Fruit fly (Drosophila melanogaster) whole organism, prepupa: Measurements from ENCODE around the gene Srp9.

Experiments
- CG6854 ChIP-seq: fragments of 200-800 bp; sonication (Bioruptor generic); optimal IDR thresholded peaks from 2 replicates; lab custom pipeline; 2017; ENCODE audit warnings: missing biosample characterization, mild to moderate bottlenecking, missing genetic modification characterization
- CG9139 ChIP-seq: fragments of 200-800 bp; sonication (Bioruptor generic); optimal IDR thresholded peaks from 3 replicates; lab custom pipeline; 2017; ENCODE audit warnings: missing biosample characterization, mild to moderate bottlenecking, missing genetic modification characterization
- Eip78C ChIP-seq: fragments of 200-800 bp; sonication (Bioruptor generic); peaks from one replicate; lab custom pipeline; 2016; ENCODE audit warnings: missing biosample characterization, missing genetic modification characterization
- Eip93F ChIP-seq: fragments of 200-800 bp; sonication (Bioruptor generic); optimal IDR thresholded peaks from 2 replicates; lab custom pipeline; 2016; ENCODE audit warnings: missing biosample characterization, mild to moderate bottlenecking, missing genetic modification characterization
- Hr39 ChIP-seq: fragments of 200-800 bp; sonication (Bioruptor generic); optimal IDR thresholded peaks from 2 replicates; lab custom pipeline; 2016; ENCODE audit warnings: missing biosample characterization, missing genetic modification characterization

DNA sequence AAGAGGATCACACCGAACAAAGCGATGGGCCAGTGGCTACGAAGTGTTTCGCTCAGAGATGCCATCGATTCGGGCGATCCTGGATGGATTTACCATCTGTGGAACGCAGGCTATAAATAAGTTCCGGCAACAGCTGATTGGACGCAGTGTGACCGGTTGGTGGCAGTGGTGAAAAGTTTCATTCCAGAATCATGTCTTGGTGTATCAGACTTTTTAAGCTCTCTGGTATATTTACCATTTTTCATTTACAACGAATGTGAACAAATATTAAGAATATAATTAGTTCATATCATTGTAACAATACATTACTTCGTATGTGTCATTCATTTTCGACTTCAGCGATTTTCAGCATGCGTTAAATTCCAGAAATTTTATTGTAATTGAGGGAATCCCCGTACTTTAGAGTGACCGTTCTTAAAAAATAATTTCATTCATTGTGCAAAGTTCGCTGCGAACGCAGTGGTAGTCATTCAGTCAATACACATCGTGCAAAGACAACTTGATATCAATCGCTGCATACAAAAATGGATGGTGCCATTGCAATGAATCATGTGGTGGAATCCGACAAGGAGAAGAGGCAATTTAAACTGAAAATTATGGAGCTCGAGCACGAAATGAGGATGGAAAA, 21.1 kb upstream of the Srp9 start, which contains the start of gene Tmem43:
- no peak for TF ChIP-seq CG6854 (GFP tag; lab: Kevin White, UChicago)
- TF ChIP-seq Eip93F (GFP tag; lab: Kevin White, UChicago) = no peak
- peak; percentile 68 for TF ChIP-seq Eip78C
- TF ChIP-seq Hr39 = no peak
- no peak for TF ChIP-seq CG9139
